Fruit fly (Drosophila melanogaster): Measurements from ENCODE around the gene Nrt.

DNA sequence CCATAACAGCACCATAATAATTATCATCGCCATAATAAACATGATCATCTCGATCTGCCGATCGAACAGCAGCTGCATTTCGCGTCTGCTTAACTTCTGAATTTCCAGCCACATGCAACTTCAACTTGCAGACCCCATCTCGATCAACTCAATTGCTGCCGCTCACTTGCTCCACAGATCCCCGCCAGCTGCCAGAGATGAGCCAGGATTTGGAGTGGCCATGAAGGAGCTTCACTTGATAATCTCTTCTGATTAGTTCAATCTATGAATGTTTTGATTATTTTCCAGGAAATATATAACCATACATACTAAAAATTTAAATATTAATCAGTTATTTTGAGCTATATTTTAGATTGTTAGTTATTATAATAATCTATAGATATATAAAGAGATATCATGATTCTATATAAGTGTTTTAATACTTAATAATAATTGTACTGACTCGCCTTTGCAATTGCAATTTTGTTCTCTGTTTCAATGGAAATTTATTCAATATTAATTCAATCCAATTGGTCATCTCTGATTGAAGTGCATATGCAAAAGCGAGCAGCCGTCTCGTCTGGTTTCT, 14.3 kb upstream of the Nrt start:
- TF ChIP-seq cic (GFP tag; optimal IDR thresholded peaks at IDR 0.05) (no peak), tj (GFP tag; optimal IDR thresholded peaks at IDR 0.05) (no peak), Mnt (GFP tag; optimal IDR thresholded peaks at IDR 0.05) (no peak), CG7045 (GFP tag; optimal IDR thresholded peaks at IDR 0.05) (no peak), pad (GFP tag; optimal IDR thresholded peaks at IDR 0.05) (no peak), Hr96 (GFP tag; optimal IDR thresholded peaks at IDR 0.05) (no peak), kay (GFP tag; ENCODE audit: borderline replicate concordance) (no peak), CG1620 (GFP tag; optimal IDR thresholded peaks at IDR 0.05) (no peak), CG5204 (GFP tag; optimal IDR thresholded peaks at IDR 0.05) (no peak), bab1 (GFP tag; optimal IDR thresholded peaks at IDR 0.05) (no peak), ovo (GFP tag; optimal IDR thresholded peaks at IDR 0.05) (no peak), CG7101 (tag; optimal IDR thresholded peaks at IDR 0.05) (no peak), Clk (GFP tag; optimal IDR thresholded peaks at IDR 0.05) (no peak), toe (GFP tag; optimal IDR thresholded peaks at IDR 0.05) (no peak)
